Worm (Caenorhabditis elegans) whole organism, L1 larva: Measurements from ENCODE around the gene fbxa-86.

Experiments
- C04F5.9 ChIP-seq: sonication (generic microtip); optimal IDR thresholded peaks from 2 replicates; lab custom pipeline; 2016; ENCODE audit warnings: missing genetic modification characterization, missing compliant biosample characterization
- C16A3.4 ChIP-seq: fragments of 150-350 bp; optimal IDR thresholded peaks from 2 replicates; lab custom pipeline; 2014; ENCODE audit warnings: missing biosample characterization, missing genetic modification characterization
- C34B4.2 ChIP-seq: sonication (generic microtip); optimal IDR thresholded peaks from 2 replicates; lab custom pipeline; 2017; ENCODE audit warnings: mild to moderate bottlenecking, missing genetic modification characterization, missing compliant biosample characterization
- F16B12.6 ChIP-seq: fragments of 150-350 bp; optimal IDR thresholded peaks from 2 replicates; lab custom pipeline; 2014; ENCODE audit warnings: missing biosample characterization, missing genetic modification characterization
- aly-2 ChIP-seq: fragments of 150-350 bp; optimal IDR thresholded peaks from 2 replicates; lab custom pipeline; 2014; ENCODE audit warnings: missing biosample characterization, missing genetic modification characterization
- blmp-1 ChIP-seq: fragments of 150-350 bp; optimal IDR thresholded peaks from 2 replicates; lab custom pipeline; 2014; ENCODE audit warnings: missing biosample characterization, missing genetic modification characterization
- ceh-82 ChIP-seq, 3 experiments: fragments of 150-350 bp in 1 of 3; sonication (generic microtip) in 2 of 3; optimal IDR thresholded peaks; 2 replicates each; lab custom pipeline; 2014 to 2017; ENCODE audit warnings: missing biosample characterization in 3 of 3, missing genetic modification characterization in 3 of 3
- dpl-1 ChIP-seq, 3 experiments: fragments of 150-350 bp in 2 of 3; sonication (generic microtip) in 1 of 3; optimal IDR thresholded peaks; 2 replicates each; lab custom pipeline; 2014 to 2017; ENCODE audit warnings: missing biosample characterization in 3 of 3, missing genetic modification characterization in 3 of 3, missing genetic modification reagents in 3 of 3
- dsc-1 ChIP-seq: sonication (generic microtip); optimal IDR thresholded peaks from 2 replicates; lab custom pipeline; 2016; ENCODE audit warnings: mild to moderate bottlenecking, missing genetic modification characterization, missing compliant biosample characterization
- efl-3 ChIP-seq: fragments of 200-800 bp; sonication (Bioruptor generic); optimal IDR thresholded peaks from 2 replicates; lab custom pipeline; 2018; ENCODE audit warnings: mild to moderate bottlenecking, missing genetic modification characterization, missing compliant biosample characterization
- egl-13 ChIP-seq: sonication (generic microtip); optimal IDR thresholded peaks from 2 replicates; lab custom pipeline; 2016; ENCODE audit warnings: missing genotype, missing genetic modification reagents, missing genetic modification characterization, missing compliant biosample characterization
- egl-27 ChIP-seq, 2 experiments: fragments of 150-350 bp in 1 of 2; sonication (generic microtip); optimal IDR thresholded peaks; 3 replicates each; lab custom pipeline; 2017 to 2018; ENCODE audit warnings: missing biosample characterization in 2 of 2, missing genetic modification characterization in 2 of 2, missing genetic modification reagents in 2 of 2
- elt-3 ChIP-seq, 6 experiments: fragments of 150-350 bp in 1 of 6; sonication (generic microtip); optimal IDR thresholded peaks; 2 replicates each; lab custom pipeline; 2017 to 2018; ENCODE audit warnings: missing biosample characterization in 6 of 6, missing genetic modification characterization in 6 of 6, inconsistent platforms in 1 of 6
- fkh-10 ChIP-seq: sonication (generic microtip); optimal IDR thresholded peaks from 2 replicates; lab custom pipeline; 2017; ENCODE audit warnings: missing biosample characterization, missing genetic modification reagents, missing genetic modification characterization
- fkh-8 ChIP-seq: sonication (generic microtip); optimal IDR thresholded peaks from 2 replicates; lab custom pipeline; 2016; ENCODE audit warnings: mild to moderate bottlenecking, missing genetic modification characterization, missing compliant biosample characterization
- fos-1 ChIP-seq: fragments of 150-350 bp; optimal IDR thresholded peaks from 2 replicates; lab custom pipeline; 2014; ENCODE audit warnings: missing biosample characterization, missing genetic modification characterization
- grh-1 ChIP-seq: fragments of 200-800 bp; sonication (Bioruptor generic); IDR thresholded peaks from 2 replicates; pipeline ENCODE4 v1.3.6; 2022; ENCODE audit warnings: missing genetic modification reagents, missing genetic modification characterization, missing compliant biosample characterization
- hlh-4 ChIP-seq: sonication (generic microtip); optimal IDR thresholded peaks from 2 replicates; lab custom pipeline; 2016; ENCODE audit warnings: mild to moderate bottlenecking, missing genetic modification characterization, missing compliant biosample characterization
- hpl-2 ChIP-seq: fragments of 150-350 bp; optimal IDR thresholded peaks from 2 replicates; lab custom pipeline; 2014; ENCODE audit warnings: missing biosample characterization, missing genetic modification reagents, missing genetic modification characterization
- isw-1 ChIP-seq: fragments of 200-800 bp; sonication (Bioruptor generic); IDR thresholded peaks from 2 replicates; pipeline ENCODE4 v1.3.6; 2022; ENCODE audit warnings: missing genetic modification characterization, missing compliant biosample characterization
- lin-14 ChIP-seq: fragments of 200-800 bp; sonication (Bioruptor generic); optimal IDR thresholded peaks from 2 replicates; lab custom pipeline; 2018; ENCODE audit warnings: mild to moderate bottlenecking, missing genetic modification characterization, moderate library complexity, missing compliant biosample characterization
- lin-35 ChIP-seq, 2 experiments: fragments of 150-350 bp; optimal IDR thresholded peaks; 2 replicates each; lab custom pipeline; 2014; ENCODE audit warnings: missing biosample characterization in 2 of 2, missing genetic modification characterization in 2 of 2, missing genetic modification reagents in 2 of 2
- mep-1 ChIP-seq: fragments of 150-350 bp; optimal IDR thresholded peaks from 2 replicates; lab custom pipeline; 2014; ENCODE audit warnings: missing biosample characterization, missing genetic modification characterization
- nhr-11 ChIP-seq: fragments of 150-350 bp; optimal IDR thresholded peaks from 2 replicates; lab custom pipeline; 2014; ENCODE audit warnings: missing biosample characterization, missing genetic modification characterization
- nhr-12 ChIP-seq: sonication (generic microtip); optimal IDR thresholded peaks from 2 replicates; lab custom pipeline; 2017; ENCODE audit warnings: missing biosample characterization, missing genetic modification characterization
- nhr-19 ChIP-seq: fragments of 200-800 bp; sonication (Bioruptor generic); conservative IDR thresholded peaks from 2 replicates; pipeline ENCODE4 v1.3.6; 2022; ENCODE audit warnings: missing genetic modification characterization, missing compliant biosample characterization
- nhr-20 ChIP-seq: sonication (generic microtip); optimal IDR thresholded peaks from 2 replicates; lab custom pipeline; 2016; ENCODE audit warnings: mild to moderate bottlenecking, missing genetic modification characterization, missing compliant biosample characterization
- nhr-28 ChIP-seq: fragments of 150-350 bp; optimal IDR thresholded peaks from 2 replicates; lab custom pipeline; 2014; ENCODE audit warnings: missing biosample characterization, missing genetic modification characterization
- nhr-47 ChIP-seq: sonication (generic microtip); optimal IDR thresholded peaks from 2 replicates; lab custom pipeline; 2016; ENCODE audit warnings: mild to moderate bottlenecking, missing genetic modification characterization, moderate library complexity, missing compliant biosample characterization
- nhr-76 ChIP-seq: sonication (generic microtip); optimal IDR thresholded peaks from 2 replicates; lab custom pipeline; 2017; ENCODE audit warnings: missing biosample characterization, missing genetic modification characterization
- nhr-84 ChIP-seq: sonication (generic microtip); optimal IDR thresholded peaks from 2 replicates; lab custom pipeline; 2017; ENCODE audit warnings: missing biosample characterization, missing genetic modification characterization
- nhr-85 ChIP-seq: sonication (generic microtip); peaks from one replicate; lab custom pipeline; 2016; ENCODE audit warnings: missing genetic modification characterization, inconsistent platforms, missing compliant biosample characterization
- nhr-90 ChIP-seq: sonication (generic microtip); optimal IDR thresholded peaks from 2 replicates; lab custom pipeline; 2016; ENCODE audit warnings: mild to moderate bottlenecking, missing genetic modification characterization, missing compliant biosample characterization; ENCODE audit not compliant: poor library complexity
- pag-3 ChIP-seq: sonication (generic microtip); optimal IDR thresholded peaks from 2 replicates; lab custom pipeline; 2017; ENCODE audit warnings: missing genetic modification characterization, mild to moderate bottlenecking, missing compliant biosample characterization, antibody characterized with exemption, borderline replicate concordance; ENCODE audit not compliant: insufficient read depth
- pax-3 ChIP-seq: fragments of 200-800 bp; sonication (Bioruptor generic); optimal IDR thresholded peaks from 2 replicates; lab custom pipeline; 2018; ENCODE audit warnings: mild to moderate bottlenecking, missing genetic modification characterization, moderate library complexity, missing compliant biosample characterization
- pqm-1 ChIP-seq: sonication (generic microtip); optimal IDR thresholded peaks from 3 replicates; lab custom pipeline; 2017; ENCODE audit warnings: missing biosample characterization, missing genetic modification characterization
- snpc-4 ChIP-seq: fragments of 150-350 bp; optimal IDR thresholded peaks from 2 replicates; lab custom pipeline; 2014; ENCODE audit warnings: missing biosample characterization, missing genetic modification characterization
- snu-23 ChIP-seq: sonication (generic microtip); optimal IDR thresholded peaks from 2 replicates; lab custom pipeline; 2016; ENCODE audit warnings: missing genetic modification characterization, missing compliant biosample characterization
- sox-4 ChIP-seq: sonication (generic microtip); optimal IDR thresholded peaks from 2 replicates; lab custom pipeline; 2016; ENCODE audit warnings: missing genetic modification characterization, missing compliant biosample characterization
- sptf-1 ChIP-seq: fragments of 150-350 bp; optimal IDR thresholded peaks from 2 replicates; lab custom pipeline; 2014; ENCODE audit warnings: missing biosample characterization, missing genetic modification characterization
- tlp-1 ChIP-seq: fragments of 150-350 bp; optimal IDR thresholded peaks from 2 replicates; lab custom pipeline; 2014; ENCODE audit warnings: missing biosample characterization, missing genetic modification characterization
- unc-62 ChIP-seq: fragments of 150-350 bp; optimal IDR thresholded peaks from 2 replicates; lab custom pipeline; 2014; ENCODE audit warnings: missing biosample characterization, missing genetic modification reagents, missing genetic modification characterization
- unc-86 ChIP-seq: sonication (generic microtip); optimal IDR thresholded peaks from 2 replicates; lab custom pipeline; 2016; ENCODE audit warnings: missing genetic modification characterization, missing compliant biosample characterization
- vab-15 ChIP-seq: sonication (generic microtip); optimal IDR thresholded peaks from 2 replicates; lab custom pipeline; 2017; ENCODE audit warnings: missing genotype, mild to moderate bottlenecking, missing genetic modification characterization, missing compliant biosample characterization
- xbp-1 ChIP-seq: sonication (generic microtip); optimal IDR thresholded peaks from 2 replicates; lab custom pipeline; 2016; ENCODE audit warnings: missing genetic modification characterization, missing compliant biosample characterization
- zag-1 ChIP-seq: fragments of 150-350 bp; optimal IDR thresholded peaks from 2 replicates; lab custom pipeline; 2014; ENCODE audit warnings: missing biosample characterization, missing genetic modification characterization

fbxa-86 gene

DNA sequence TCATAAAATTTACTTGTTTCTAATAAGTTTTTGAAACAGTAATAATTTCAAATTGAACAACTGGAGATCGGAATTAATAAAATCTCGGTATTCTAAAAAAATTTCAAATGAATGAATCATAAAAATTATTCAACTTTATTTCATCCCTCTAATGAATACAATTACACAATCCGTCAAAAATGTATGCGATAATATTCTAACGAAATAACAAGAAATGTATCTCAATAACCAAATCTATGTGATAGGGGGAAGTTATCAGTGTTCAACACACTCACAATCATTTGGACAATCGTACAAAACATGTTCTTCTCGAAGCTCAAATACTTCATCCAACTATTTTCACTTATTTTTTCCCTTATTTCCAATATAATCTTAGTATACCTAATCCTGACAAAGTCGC is 3.9 kb upstream of the fbxa-86 start, which contains the start of gene Y9C9A.5:
Gene Y9C9A.5, plus strand, starts transcription at position 301 of the 400 bp plus-strand sequence.
- no peak for TF ChIP-seq fkh-8 (tag; lab: Kevin White, UChicago)
- TF ChIP-seq C04F5.9 (tag; lab: Kevin White, UChicago): no peak
- TF ChIP-seq nhr-85 (tag; lab: Kevin White, UChicago): no peak
- no peak for TF ChIP-seq tlp-1
- no peak for TF ChIP-seq unc-86
- TF ChIP-seq sptf-1 (tag; lab: Kevin White, UChicago): no peak
- no peak for TF ChIP-seq aly-2
- TF ChIP-seq nhr-47 (tag; lab: Kevin White, UChicago): no peak
- TF ChIP-seq nhr-84 (tag; lab: Kevin White, UChicago): no peak
- no peak for TF ChIP-seq blmp-1
- TF ChIP-seq pag-3 (tag; lab: Kevin White, UChicago): no peak
- no peak for TF ChIP-seq xbp-1 (tag; lab: Kevin White, UChicago)
- no peak for TF ChIP-seq fkh-10 (GFP tag; lab: Kevin White, UChicago)
- no peak for TF ChIP-seq unc-62

DNA sequence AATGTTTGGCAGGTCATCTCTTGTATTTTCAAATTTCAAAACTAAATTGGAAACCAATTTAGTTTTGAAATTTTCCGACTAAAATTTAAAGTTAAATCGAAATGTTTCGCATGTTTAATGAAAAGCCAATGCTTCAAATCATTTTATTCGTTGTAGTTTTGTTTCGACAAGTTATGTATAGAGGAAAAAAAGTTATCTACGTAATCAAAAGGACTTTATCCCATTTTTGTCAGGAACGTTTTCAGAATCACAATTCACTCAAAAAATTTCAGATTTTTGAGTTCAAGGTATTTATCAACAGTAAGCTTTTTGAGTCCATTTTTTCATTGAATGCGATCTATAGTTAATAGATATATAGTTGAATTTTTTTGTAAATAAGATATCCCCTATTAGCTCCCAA is 851 bp upstream of the fbxa-86 start, which contains the start of gene str-168:
Gene str-168, plus strand, starts transcription at position 301 of the 400 bp plus-strand sequence.
- TF ChIP-seq nhr-12 (no peak), fos-1 (no peak), zag-1 (no peak), mep-1 (tag; lab: Kevin White, UChicago) (no peak), fkh-8 (tag; lab: Kevin White, UChicago) (no peak)

DNA sequence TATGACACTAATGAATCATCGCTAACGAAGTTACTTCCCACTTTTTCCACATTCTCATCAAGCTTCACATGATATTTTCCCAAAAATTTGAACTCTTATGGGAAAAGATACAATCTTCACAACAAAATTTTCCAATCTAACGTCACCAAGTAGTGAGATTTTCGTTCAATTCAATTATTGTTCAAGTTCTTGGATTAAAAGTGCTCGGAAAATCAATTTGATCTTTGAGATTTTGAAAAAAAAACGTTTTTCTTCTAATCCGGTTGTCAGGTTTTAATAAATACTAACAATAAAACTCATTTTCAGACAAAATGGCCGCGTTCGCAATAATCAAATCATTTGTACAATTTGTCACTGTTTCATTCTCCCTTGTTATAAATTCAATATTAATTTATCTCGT is 3.7 kb downstream of the fbxa-86 start, which contains the start of gene str-153:
Gene str-153, plus strand, starts transcription at position 301 of the 400 bp plus-strand sequence.
- TF ChIP-seq hlh-4 (tag; lab: Kevin White, UChicago) (no peak), vab-15 (tag; lab: Kevin White, UChicago) (no peak), nhr-76 (tag; lab: Kevin White, UChicago) (no peak), C16A3.4 (tag; lab: Kevin White, UChicago) (no peak), lin-14 (GFP tag; lab: Kevin White, UChicago) (no peak), elt-3 (tag; optimal IDR thresholded peaks at IDR 0.05; lab: Kevin White, UChicago) (no peak), efl-3 (GFP tag; lab: Kevin White, UChicago) (no peak), nhr-11 (tag; lab: Kevin White, UChicago) (no peak), nhr-28 (tag; lab: Kevin White, UChicago) (no peak), hpl-2 (GFP tag; lab: Kevin White, UChicago) (no peak), pax-3 (no peak)
- TF ChIP-seq, all 84 proteins: peak for 0

DNA sequence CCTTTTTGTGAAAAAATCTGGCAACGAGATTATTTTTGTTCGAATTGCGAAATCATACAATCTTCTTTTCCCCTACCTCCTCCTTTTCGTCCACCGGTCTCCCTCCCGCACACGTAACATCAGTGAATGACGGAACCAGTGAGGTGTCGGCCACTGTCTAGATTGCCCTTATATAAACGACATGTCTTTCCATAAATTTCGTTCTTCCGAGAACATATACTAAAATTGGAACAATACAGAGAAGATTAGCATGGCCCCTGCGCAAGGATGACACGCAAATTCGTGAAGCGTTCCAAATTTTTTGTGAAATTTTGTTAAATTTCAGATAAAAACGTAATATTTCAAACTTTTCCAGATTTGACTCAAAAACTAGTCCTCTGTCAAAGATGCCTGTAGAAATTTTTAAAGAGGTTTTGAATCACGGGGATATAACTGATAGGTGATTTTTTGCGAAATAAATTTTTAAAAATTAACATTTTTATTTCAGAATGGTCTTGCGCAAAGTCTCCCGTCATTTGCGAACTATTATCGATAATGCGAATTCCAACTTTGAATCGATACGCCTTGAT is 7.0 kb downstream of the fbxa-86 start:
- TF ChIP-seq pax-3 (no peak), mep-1 (tag; lab: Kevin White, UChicago) (no peak), sox-4 (no peak), nhr-11 (tag; lab: Kevin White, UChicago) (no peak), isw-1 (GFP tag; lab: Robert Waterston, UW) (no peak), hpl-2 (GFP tag; lab: Kevin White, UChicago) (no peak), nhr-47 (tag; lab: Kevin White, UChicago) (peak; percentile 40), unc-62 (no peak), dpl-1 (GFP tag; optimal IDR thresholded peaks at IDR 0.05; lab: Kevin White, UChicago) (no peak), nhr-19 (GFP tag; lab: Robert Waterston, UW) (peak; percentile 36; the same call in 1 of the 2 replicates), C04F5.9 (tag; lab: Kevin White, UChicago) (no peak), ceh-82 (tag; optimal IDR thresholded peaks at IDR 0.05; lab: Kevin White, UChicago) (no peak), vab-15 (tag; lab: Kevin White, UChicago) (no peak), dsc-1 (tag; lab: Kevin White, UChicago) (no peak), snu-23 (GFP tag; lab: Kevin White, UChicago) (no peak), pqm-1 (no peak), nhr-85 (tag; lab: Kevin White, UChicago) (peak; percentile 19), egl-27 (tag; optimal IDR thresholded peaks at IDR 0.05; lab: Kevin White, UChicago) (no peak), grh-1 (GFP tag; lab: Robert Waterston, UW) (0 out of 2 replicates have a peak, but pooled peaks have one; percentile 28), egl-13 (no peak), nhr-20 (tag; lab: Kevin White, UChicago) (peak; percentile 8), snpc-4 (tag; lab: Kevin White, UChicago) (peak; percentile 96), tlp-1 (no peak), F16B12.6 (tag; lab: Kevin White, UChicago) (no peak), nhr-90 (tag; lab: Kevin White, UChicago) (peak; percentile 62), C34B4.2 (tag; lab: Kevin White, UChicago) (no peak), unc-86 (no peak), lin-35 (GFP tag; optimal IDR thresholded peaks at IDR 0.05; lab: Kevin White, UChicago) (peak in 1 of 2 experiments; percentile 2)
